Worm (Caenorhabditis elegans) whole organism, young adult: Measurements from ENCODE around the gene cox-16.

Source experiments
- B0035.1 ChIP-seq: sonication (generic microtip); optimal IDR thresholded peaks from 2 replicates; lab custom pipeline; 2016; ENCODE audit warnings: missing genetic modification characterization, mild to moderate bottlenecking, missing compliant biosample characterization, missing genotype, missing genetic modification reagents
- B0336.3 ChIP-seq: fragments of 200-800 bp; sonication (Bioruptor generic); IDR thresholded peaks from 2 replicates; pipeline ENCODE4 v1.3.6; 2022; ENCODE audit warnings: missing genetic modification characterization, missing compliant biosample characterization
- F22D6.2 ChIP-seq: sonication (generic microtip); optimal IDR thresholded peaks from 2 replicates; lab custom pipeline; 2016; ENCODE audit warnings: mild to moderate bottlenecking, missing genetic modification characterization, missing compliant biosample characterization
- F33H1.4 ChIP-seq: fragments of 200-800 bp; sonication (Bioruptor generic); IDR thresholded peaks from 2 replicates; pipeline ENCODE4 v1.3.6; 2022; ENCODE audit warnings: missing genetic modification reagents, missing genetic modification characterization, missing compliant biosample characterization
- Y79H2A.3 ChIP-seq: fragments of 200-800 bp; sonication (Bioruptor generic); conservative IDR thresholded peaks from 2 replicates; pipeline ENCODE4 v1.3.6; 2022; ENCODE audit warnings: missing genetic modification reagents, missing genetic modification characterization, missing compliant biosample characterization
- aptf-3 ChIP-seq: fragments of 200-800 bp; sonication (Bioruptor generic); IDR thresholded peaks from 2 replicates; pipeline ENCODE4 v1.3.6; 2022; ENCODE audit warnings: missing genetic modification characterization, missing compliant biosample characterization
- attf-3 ChIP-seq: fragments of 200-800 bp; sonication (Bioruptor generic); conservative IDR thresholded peaks from 2 replicates; pipeline ENCODE4 v1.3.6; 2022; ENCODE audit warnings: missing genetic modification reagents, missing genetic modification characterization, missing compliant biosample characterization
- attf-6 ChIP-seq: fragments of 200-800 bp; sonication (Bioruptor generic); IDR thresholded peaks from 2 replicates; pipeline ENCODE4 v1.3.6; 2022; ENCODE audit warnings: missing genetic modification reagents, missing genetic modification characterization, missing compliant biosample characterization
- bed-1 ChIP-seq: fragments of 200-800 bp; sonication (Bioruptor generic); IDR thresholded peaks from 2 replicates; pipeline ENCODE4 v1.3.6; 2022; ENCODE audit warnings: missing genetic modification reagents, missing genetic modification characterization, missing compliant biosample characterization
- bed-2 ChIP-seq: fragments of 200-800 bp; sonication (Bioruptor generic); IDR thresholded peaks from 2 replicates; pipeline ENCODE4 v1.3.6; 2022; ENCODE audit warnings: missing genetic modification reagents, missing genetic modification characterization, missing compliant biosample characterization
- cebp-1 ChIP-seq, 2 experiments: fragments of 200-800 bp in 1 of 2; sonication (Bioruptor generic) in 1 of 2; sonication (generic microtip) in 1 of 2; IDR thresholded peaks in 1 of 2; optimal IDR thresholded peaks in 1 of 2; 2 replicates each; pipeline versions ENCODE4 v1.3.6 to Lab custom; 2017 to 2022; ENCODE audit warnings: missing compliant biosample characterization in 2 of 2, missing genetic modification characterization in 2 of 2, mild to moderate bottlenecking in 1 of 2, missing genetic modification reagents in 1 of 2, moderate library complexity in 1 of 2
- ceh-27 ChIP-seq: fragments of 200-800 bp; sonication (Bioruptor generic); optimal IDR thresholded peaks from 2 replicates; lab custom pipeline; 2018; ENCODE audit warnings: mild to moderate bottlenecking, missing genetic modification characterization, moderate library complexity, missing compliant biosample characterization
- ceh-58 ChIP-seq: fragments of 200-800 bp; sonication (Bioruptor generic); IDR thresholded peaks from 2 replicates; pipeline ENCODE4 v1.3.6; 2022; ENCODE audit warnings: missing genetic modification characterization, missing compliant biosample characterization
- dox-1 ChIP-seq: fragments of 200-800 bp; sonication (Bioruptor generic); IDR thresholded peaks from 2 replicates; pipeline ENCODE4 v1.3.6; 2022; ENCODE audit warnings: missing genetic modification reagents, missing genetic modification characterization, missing compliant biosample characterization
- dpff-1 ChIP-seq: sonication (generic microtip); optimal IDR thresholded peaks from 2 replicates; lab custom pipeline; 2017; ENCODE audit warnings: mild to moderate bottlenecking, missing genetic modification characterization, missing compliant biosample characterization
- egl-18 ChIP-seq: fragments of 200-800 bp; sonication (Bioruptor generic); IDR thresholded peaks from 2 replicates; pipeline ENCODE4 v1.3.6; 2022; ENCODE audit warnings: missing genetic modification reagents, missing genetic modification characterization, missing compliant biosample characterization
- egrh-3 ChIP-seq: fragments of 200-800 bp; sonication (Bioruptor generic); IDR thresholded peaks from 2 replicates; pipeline ENCODE4 v1.3.6; 2022; ENCODE audit warnings: missing genetic modification reagents, missing genetic modification characterization, missing compliant biosample characterization
- ets-4 ChIP-seq: fragments of 200-800 bp; sonication (Bioruptor generic); optimal IDR thresholded peaks from 2 replicates; lab custom pipeline; 2018; ENCODE audit warnings: mild to moderate bottlenecking, missing genetic modification characterization, missing compliant biosample characterization
- gei-17 ChIP-seq: fragments of 200-800 bp; sonication (Bioruptor generic); optimal IDR thresholded peaks from 2 replicates; lab custom pipeline; 2018; ENCODE audit warnings: mild to moderate bottlenecking, missing genetic modification characterization, missing compliant biosample characterization
- him-1 ChIP-seq: sonication (generic microtip); optimal IDR thresholded peaks from 2 replicates; lab custom pipeline; 2016; ENCODE audit warnings: missing genotype, missing genetic modification reagents, missing genetic modification characterization, missing compliant biosample characterization
- hlh-12 ChIP-seq: sonication (generic microtip); optimal IDR thresholded peaks from 2 replicates; lab custom pipeline; 2016; ENCODE audit warnings: missing genetic modification characterization, missing compliant biosample characterization
- hlh-26 ChIP-seq: fragments of 200-800 bp; sonication (Bioruptor generic); conservative IDR thresholded peaks from 2 replicates; pipeline ENCODE4 v1.3.6; 2022; ENCODE audit warnings: missing genetic modification reagents, missing genetic modification characterization, missing compliant biosample characterization
- hrde-1 ChIP-seq: sonication (generic microtip); optimal IDR thresholded peaks from 2 replicates; lab custom pipeline; 2016; ENCODE audit warnings: missing genetic modification characterization, mild to moderate bottlenecking, missing compliant biosample characterization, moderate library complexity, missing genotype, missing genetic modification reagents, borderline replicate concordance
- lag-1 ChIP-seq: fragments of 200-800 bp; sonication (Bioruptor generic); IDR thresholded peaks from 2 replicates; pipeline ENCODE4 v1.3.6; 2022; ENCODE audit warnings: missing genetic modification reagents, missing genetic modification characterization, missing compliant biosample characterization
- lir-1 ChIP-seq: fragments of 200-800 bp; sonication (Bioruptor generic); conservative IDR thresholded peaks from 2 replicates; pipeline ENCODE4 v1.3.6; 2022; ENCODE audit warnings: missing genetic modification reagents, missing genetic modification characterization, missing compliant biosample characterization
- madf-8 ChIP-seq: fragments of 200-800 bp; sonication (Bioruptor generic); conservative IDR thresholded peaks from 2 replicates; pipeline ENCODE4 v1.3.6; 2022; ENCODE audit warnings: missing genetic modification reagents, missing genetic modification characterization, missing compliant biosample characterization
- nfya-1 ChIP-seq: sonication (generic microtip); optimal IDR thresholded peaks from 2 replicates; lab custom pipeline; 2017; ENCODE audit warnings: antibody characterized with exemption, missing compliant biosample characterization, missing genetic modification characterization, borderline replicate concordance; ENCODE audit not compliant: insufficient read depth
- nfyb-1 ChIP-seq: fragments of 200-800 bp; sonication (Bioruptor generic); IDR thresholded peaks from 2 replicates; pipeline ENCODE4 v1.3.6; 2022; ENCODE audit warnings: missing genetic modification reagents, missing genetic modification characterization, missing compliant biosample characterization
- nhr-179 ChIP-seq: sonication (generic microtip); optimal IDR thresholded peaks from 2 replicates; lab custom pipeline; 2016; ENCODE audit warnings: mild to moderate bottlenecking, missing genetic modification characterization, missing compliant biosample characterization
- nhr-27 ChIP-seq: fragments of 200-800 bp; sonication (Bioruptor generic); optimal IDR thresholded peaks from 2 replicates; lab custom pipeline; 2018; ENCODE audit warnings: mild to moderate bottlenecking, missing genetic modification characterization, moderate library complexity, missing compliant biosample characterization
- nhr-80 ChIP-seq: sonication (generic microtip); optimal IDR thresholded peaks from 2 replicates; lab custom pipeline; 2016; ENCODE audit warnings: missing genetic modification characterization, missing compliant biosample characterization
- repo-1 ChIP-seq: sonication (generic microtip); optimal IDR thresholded peaks from 2 replicates; lab custom pipeline; 2017; ENCODE audit warnings: mild to moderate bottlenecking, missing genetic modification characterization, missing compliant biosample characterization
- snpc-1.3 ChIP-seq: sonication (generic microtip); optimal IDR thresholded peaks from 2 replicates; lab custom pipeline; 2017; ENCODE audit warnings: missing genetic modification characterization, mild to moderate bottlenecking, missing compliant biosample characterization, antibody characterized with exemption, moderate library complexity, missing genotype, missing genetic modification reagents; ENCODE audit not compliant: insufficient read depth
- snpc-3.4 ChIP-seq: sonication (generic microtip); optimal IDR thresholded peaks from 2 replicates; lab custom pipeline; 2017; ENCODE audit warnings: missing genetic modification characterization, mild to moderate bottlenecking, missing compliant biosample characterization, antibody characterized with exemption, moderate library complexity, missing genotype, missing genetic modification reagents
- snpc-4 ChIP-seq, 5 experiments: fragments of 150-350 bp in 1 of 5; sonication (generic microtip) in 4 of 5; optimal IDR thresholded peaks; 2 replicates each; lab custom pipeline; 2014 to 2018; ENCODE audit warnings: missing genetic modification characterization in 5 of 5, missing biosample characterization in 3 of 5, antibody characterized with exemption in 2 of 5, mild to moderate bottlenecking in 2 of 5, missing compliant biosample characterization in 2 of 5, missing genotype in 2 of 5, moderate library complexity in 2 of 5, missing genetic modification reagents in 1 of 5
- tbp1 ChIP-seq: fragments of 200-800 bp; sonication (Bioruptor generic); optimal IDR thresholded peaks from 2 replicates; lab custom pipeline; 2018; ENCODE audit warnings: mild to moderate bottlenecking, missing genetic modification characterization, missing compliant biosample characterization
- tlf-1 ChIP-seq: fragments of 200-800 bp; sonication (Bioruptor generic); optimal IDR thresholded peaks from 2 replicates; lab custom pipeline; 2018; ENCODE audit warnings: mild to moderate bottlenecking, missing genetic modification characterization, missing compliant biosample characterization
- zfh-2 ChIP-seq: fragments of 200-800 bp; sonication (Bioruptor generic); conservative IDR thresholded peaks from 2 replicates; pipeline ENCODE4 v1.3.6; 2022; ENCODE audit warnings: missing genetic modification reagents, missing genetic modification characterization, missing compliant biosample characterization
- ztf-22 ChIP-seq: fragments of 200-800 bp; sonication (Bioruptor generic); optimal IDR thresholded peaks from 2 replicates; lab custom pipeline; 2018; ENCODE audit warnings: mild to moderate bottlenecking, missing genetic modification characterization, moderate library complexity, missing compliant biosample characterization
- ztf-26 ChIP-seq: sonication (generic microtip); optimal IDR thresholded peaks from 2 replicates; lab custom pipeline; 2017; ENCODE audit warnings: missing genetic modification characterization, missing compliant biosample characterization
- ztf-28 ChIP-seq: fragments of 200-800 bp; sonication (Bioruptor generic); IDR thresholded peaks from 2 replicates; pipeline ENCODE4 v1.3.6; 2022; ENCODE audit warnings: missing genetic modification reagents, missing genetic modification characterization, missing compliant biosample characterization
- ztf-3 ChIP-seq: fragments of 200-800 bp; sonication (Bioruptor generic); optimal IDR thresholded peaks from 2 replicates; lab custom pipeline; 2018; ENCODE audit warnings: mild to moderate bottlenecking, missing genetic modification characterization, missing compliant biosample characterization

cox-16 gene

ce11 chrV:5504807-5505442, 31.1 kb downstream of the cox-16 start, which contains the start of the genes dnj-19 and nhr-47 (continued):
- TF ChIP-seq him-1 (tag; lab: Kevin White, UChicago) (peak; percentile 36), F22D6.2 (tag; lab: Kevin White, UChicago) (peak; percentile 62), hlh-12 (tag; lab: Kevin White, UChicago) (no peak), ztf-28 (GFP tag; lab: Robert Waterston, UW) (0 out of 2 replicates have a peak, but pooled peaks have one; percentile 19), ztf-26 (tag; lab: Kevin White, UChicago) (peak; percentile 91), Y79H2A.3 (GFP tag; lab: Robert Waterston, UW) (no peak), nhr-80 (tag; lab: Kevin White, UChicago) (peak; percentile 70), tbp1 (peak; percentile 73), B0336.3 (GFP tag; lab: Robert Waterston, UW) (peak; percentile 95), ets-4 (no peak), lag-1 (no peak), tlf-1 (GFP tag; lab: Kevin White, UChicago) (peak; percentile 85), cebp-1 (GFP tag; IDR thresholded peaks at IDR 0.05; lab: Robert Waterston, UW) (peak; percentile 53), cebp-1 (tag; optimal IDR thresholded peaks at IDR 0.05; lab: Kevin White, UChicago) (peak; percentile 89), snpc-4 (GFP tag; optimal IDR thresholded peaks at IDR 0.05; lab: Kevin White, UChicago) (peak; percentile 52), snpc-4 (tag; optimal IDR thresholded peaks at IDR 0.05; lab: Kevin White, UChicago) (peak in 3 of 4 experiments; percentile 76 to 84 (median 78)), lir-1 (GFP tag; lab: Robert Waterston, UW) (peak; percentile 85), nfya-1 (tag; lab: Kevin White, UChicago) (no peak), F33H1.4 (GFP tag; lab: Robert Waterston, UW) (peak; percentile 79), ztf-3 (GFP tag; lab: Kevin White, UChicago) (no peak), ceh-27 (GFP tag; lab: Kevin White, UChicago) (peak; percentile 87), ceh-58 (GFP tag; lab: Robert Waterston, UW) (no peak), hlh-26 (GFP tag; lab: Robert Waterston, UW) (no peak), dpff-1 (tag; lab: Kevin White, UChicago) (no peak), attf-6 (peak; percentile 71), bed-2 (GFP tag; lab: Robert Waterston, UW) (no peak), hrde-1 (tag; lab: Kevin White, UChicago) (no peak), snpc-1.3 (tag; lab: Kevin White, UChicago) (no peak), nhr-179 (tag; lab: Kevin White, UChicago) (no peak), attf-3 (peak; percentile 78), aptf-3 (no peak), snpc-3.4 (tag; lab: Kevin White, UChicago) (peak; percentile 42)

- TF ChIP-seq ztf-3 (GFP tag; lab: Kevin White, UChicago) (no peak), zfh-2 (GFP tag; lab: Robert Waterston, UW) (peak; percentile 58), egl-18 (GFP tag; lab: Robert Waterston, UW) (no peak), lag-1 (no peak), nfyb-1 (GFP tag; lab: Robert Waterston, UW) (0 out of 2 replicates have a peak, but pooled peaks have one; percentile 12), bed-1 (GFP tag; lab: Robert Waterston, UW) (no peak), egrh-3 (GFP tag; lab: Robert Waterston, UW) (peak; percentile 27; the same call in 1 of the 2 replicates), nhr-27 (tag; lab: Kevin White, UChicago) (no peak), nhr-80 (tag; lab: Kevin White, UChicago) (no peak), Y79H2A.3 (GFP tag; lab: Robert Waterston, UW) (no peak), dox-1 (GFP tag; lab: Robert Waterston, UW) (peak; percentile 13; the same call in 1 of the 2 replicates), ztf-22 (GFP tag; lab: Kevin White, UChicago) (no peak), repo-1 (tag; lab: Kevin White, UChicago) (no peak), gei-17 (GFP tag; lab: Kevin White, UChicago) (no peak), B0035.1 (tag; lab: Kevin White, UChicago) (no peak), madf-8 (GFP tag; lab: Robert Waterston, UW) (no peak)
Observed at ce11 chrV:5504295-5504694, 31.7 kb downstream of the cox-16 start.
